Worm (Caenorhabditis elegans): Measurements from ENCODE around the gene vps-16.
A peak's percentile ranks its signal among the peaks of the same experiment; 100 is the strongest.

Gene vps-16

DNA sequence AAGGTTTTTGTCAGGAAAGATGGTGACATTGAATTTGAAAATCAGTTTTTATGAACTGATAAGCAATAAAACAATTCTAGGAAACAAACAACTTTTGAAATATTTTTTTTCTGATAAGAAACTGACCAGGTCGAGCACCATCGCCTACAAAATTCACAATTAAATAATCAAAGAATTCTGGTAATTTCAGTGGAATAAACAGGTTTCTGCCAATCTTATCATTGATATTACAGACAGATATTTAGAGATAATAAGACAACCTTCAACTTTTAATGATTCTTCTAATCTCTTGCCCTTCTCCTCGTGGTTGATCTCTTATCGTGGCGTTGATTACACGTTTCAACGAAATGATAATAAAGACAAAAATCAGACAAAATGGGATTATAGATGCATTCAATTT, 36.7 kb upstream of the vps-16 start (continued):
- TF ChIP-seq hmg-11 (tag; optimal IDR thresholded peaks at IDR 0.05): no peak
- TF ChIP-seq nhr-77 (tag; optimal IDR thresholded peaks at IDR 0.05): no peak
- TF ChIP-seq ceh-82 (tag; optimal IDR thresholded peaks at IDR 0.05): no peak
- no peak for TF ChIP-seq unc-62 (GFP tag; optimal IDR thresholded peaks at IDR 0.05)
- TF ChIP-seq jun-1 (tag; optimal IDR thresholded peaks at IDR 0.05): peak; percentile 20
- TF ChIP-seq ztf-4 (tag; optimal IDR thresholded peaks at IDR 0.05): no peak
- TF ChIP-seq aly-2 (tag; optimal IDR thresholded peaks at IDR 0.05): no peak
- no peak for TF ChIP-seq fkh-10 (GFP tag; optimal IDR thresholded peaks at IDR 0.05)
- TF ChIP-seq mml-1 (tag; optimal IDR thresholded peaks at IDR 0.05): no peak
- no peak for TF ChIP-seq nhr-67 (tag; optimal IDR thresholded peaks at IDR 0.05)

DNA sequence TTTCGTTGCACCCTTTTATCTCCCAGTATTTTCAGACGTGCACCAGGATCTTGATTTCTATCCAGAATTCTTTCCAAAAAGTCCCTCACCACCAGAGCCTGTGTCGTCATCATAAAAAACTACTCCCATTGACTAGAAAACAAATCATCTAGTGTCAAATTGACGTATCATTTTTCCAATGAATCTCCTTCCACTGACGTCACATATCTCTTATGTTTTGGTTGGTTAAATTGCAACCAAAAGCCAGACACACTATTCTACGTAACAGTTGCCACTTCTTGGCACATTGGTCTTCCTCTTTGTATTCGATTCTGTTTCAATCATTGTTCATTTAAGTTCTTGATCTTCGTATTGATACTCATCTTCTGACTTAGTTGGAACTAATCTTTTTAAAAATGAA, 34.9 kb upstream of the vps-16 start:
- no peak for TF ChIP-seq nhr-12 (tag; optimal IDR thresholded peaks at IDR 0.05)
- peak; percentile 31 for TF ChIP-seq nhr-11 (tag; optimal IDR thresholded peaks at IDR 0.05)
- peak; percentile 22 for TF ChIP-seq nfya-1 (tag; optimal IDR thresholded peaks at IDR 0.05; ENCODE audit: insufficient read depth)

DNA sequence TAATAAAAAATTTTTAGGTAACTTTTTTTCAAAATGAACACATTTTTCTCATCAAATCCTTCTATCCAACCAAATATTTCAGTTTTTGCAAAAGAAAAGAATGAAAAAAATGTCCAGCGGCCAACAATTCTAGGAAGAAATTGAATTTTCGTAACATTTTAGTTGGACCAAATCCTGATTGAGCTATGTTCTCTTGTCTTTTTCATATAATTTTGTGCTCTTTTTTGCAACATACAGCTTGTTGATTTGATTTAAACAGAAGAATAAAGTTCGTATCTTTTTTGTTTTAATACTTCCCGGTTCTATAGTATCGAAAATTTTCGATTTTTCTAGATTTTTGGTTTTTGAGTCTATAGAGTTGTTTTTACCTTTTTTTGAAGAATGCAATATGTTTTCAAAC, 33.6 kb upstream of the vps-16 start:
- TF ChIP-seq lin-15B (tag; optimal IDR thresholded peaks at IDR 0.05): no peak
- TF ChIP-seq nhr-237 (tag; optimal IDR thresholded peaks at IDR 0.05): no peak
- TF ChIP-seq fkh-10 (GFP tag; optimal IDR thresholded peaks at IDR 0.05): peak; percentile 59
- TF ChIP-seq unc-62 (GFP tag; optimal IDR thresholded peaks at IDR 0.05): no peak
- no peak for TF ChIP-seq nhr-25 (tag; optimal IDR thresholded peaks at IDR 0.05)

DNA sequence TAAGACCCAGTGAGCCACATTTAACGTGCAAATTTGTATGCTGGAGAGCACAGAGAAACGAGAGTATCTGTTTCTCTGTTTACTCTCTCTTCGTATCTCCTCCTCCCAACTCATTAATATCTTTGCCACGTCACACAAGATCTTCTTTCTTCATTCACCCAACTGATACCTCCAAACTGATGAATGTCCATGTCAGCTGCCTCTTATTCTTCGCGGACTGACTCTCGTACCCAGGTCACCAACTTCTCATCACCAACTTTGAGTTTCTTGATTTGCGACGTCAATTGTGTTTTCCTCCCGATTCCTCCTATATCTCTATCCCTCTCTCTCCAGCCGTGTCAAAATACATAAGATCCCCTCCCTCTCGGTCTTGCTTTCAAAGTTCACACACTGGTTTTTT, 30.7 kb upstream of the vps-16 start:
- TF ChIP-seq R02D3.7 (tag; optimal IDR thresholded peaks at IDR 0.05) (no peak), lin-39 (tag; optimal IDR thresholded peaks at IDR 0.05) (peak; percentile 56), nhr-11 (tag; optimal IDR thresholded peaks at IDR 0.05) (peak; percentile 65), nfya-1 (tag; optimal IDR thresholded peaks at IDR 0.05; ENCODE audit: insufficient read depth) (peak; percentile 23)

DNA sequence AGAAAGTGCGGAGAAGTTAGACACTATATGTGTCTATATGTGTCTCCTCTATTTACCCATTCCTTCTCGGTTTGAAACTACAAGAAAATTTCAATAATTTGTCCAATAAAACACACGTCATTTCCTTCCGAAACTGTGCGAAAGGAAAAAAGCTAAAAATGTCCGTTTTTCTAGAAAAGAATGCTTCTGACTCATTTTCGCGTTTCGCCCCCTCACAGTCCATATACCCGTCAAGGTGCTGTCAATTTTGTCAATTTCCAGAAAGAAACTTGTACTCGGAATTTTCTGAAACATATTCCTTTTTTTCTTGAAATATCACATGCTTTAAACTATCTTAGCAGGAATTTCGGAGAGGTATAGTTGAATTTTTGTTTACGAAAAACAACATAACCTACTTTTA, 30.2 kb upstream of the vps-16 start:
- TF ChIP-seq ama-1 (optimal IDR thresholded peaks at IDR 0.05) (no peak), nhr-25 (tag; optimal IDR thresholded peaks at IDR 0.05) (no peak), nhr-28 (tag; optimal IDR thresholded peaks at IDR 0.05) (no peak), tbx-2 (tag; optimal IDR thresholded peaks at IDR 0.05) (no peak), daf-12 (tag; optimal IDR thresholded peaks at IDR 0.05) (no peak), nfya-1 (tag; optimal IDR thresholded peaks at IDR 0.05; ENCODE audit: insufficient read depth) (no peak), unc-39 (tag; optimal IDR thresholded peaks at IDR 0.05) (no peak), nhr-11 (tag; optimal IDR thresholded peaks at IDR 0.05) (no peak), egl-5 (tag; optimal IDR thresholded peaks at IDR 0.05) (no peak)

DNA sequence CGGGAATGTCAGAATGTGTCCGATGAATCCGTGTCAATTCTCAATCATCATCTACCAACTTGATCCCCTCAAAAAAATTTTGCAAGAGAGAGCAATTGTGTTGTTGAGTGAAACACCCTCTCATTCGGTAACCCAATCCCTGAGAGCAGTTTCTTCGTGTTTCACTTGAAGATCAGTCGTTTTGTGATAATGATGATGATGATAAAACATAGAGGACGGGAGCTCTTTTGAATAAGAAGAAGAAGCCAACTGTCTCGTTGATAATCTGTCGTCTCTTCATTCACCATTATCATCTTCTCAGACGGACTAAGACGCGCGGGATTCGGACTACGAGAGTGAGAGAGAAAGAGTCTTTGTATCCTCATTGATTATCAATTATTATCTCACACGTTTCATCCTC, 27.9 kb upstream of the vps-16 start:
- TF ChIP-seq eor-1 (tag; optimal IDR thresholded peaks at IDR 0.05): no peak
- TF ChIP-seq nhr-28 (tag; optimal IDR thresholded peaks at IDR 0.05): no peak
- TF ChIP-seq ztf-4 (tag; optimal IDR thresholded peaks at IDR 0.05): no peak
- no peak for TF ChIP-seq tbx-2 (tag; optimal IDR thresholded peaks at IDR 0.05)
- TF ChIP-seq skn-1 (tag; optimal IDR thresholded peaks at IDR 0.05): no peak
- TF ChIP-seq egl-27 (tag; optimal IDR thresholded peaks at IDR 0.05): no peak
- TF ChIP-seq jun-1 (tag; optimal IDR thresholded peaks at IDR 0.05): no peak
- TF ChIP-seq aly-2 (tag; optimal IDR thresholded peaks at IDR 0.05): no peak
- no peak for TF ChIP-seq daf-12 (tag; optimal IDR thresholded peaks at IDR 0.05)
- no peak for TF ChIP-seq nhr-12 (tag; optimal IDR thresholded peaks at IDR 0.05)
- TF ChIP-seq ceh-16 (tag; optimal IDR thresholded peaks at IDR 0.05): no peak
- peak; percentile 31 for TF ChIP-seq lin-39 (tag; optimal IDR thresholded peaks at IDR 0.05)
- no peak for TF ChIP-seq nhr-43 (tag; optimal IDR thresholded peaks at IDR 0.05; ENCODE audit: poor library complexity, severe bottlenecking)
- TF ChIP-seq nhr-11 (tag; optimal IDR thresholded peaks at IDR 0.05): peak; percentile 78
- no peak for TF ChIP-seq ceh-28 (tag; optimal IDR thresholded peaks at IDR 0.05)
- TF ChIP-seq nfya-1 (tag; optimal IDR thresholded peaks at IDR 0.05; ENCODE audit: insufficient read depth): peak; percentile 37

DNA sequence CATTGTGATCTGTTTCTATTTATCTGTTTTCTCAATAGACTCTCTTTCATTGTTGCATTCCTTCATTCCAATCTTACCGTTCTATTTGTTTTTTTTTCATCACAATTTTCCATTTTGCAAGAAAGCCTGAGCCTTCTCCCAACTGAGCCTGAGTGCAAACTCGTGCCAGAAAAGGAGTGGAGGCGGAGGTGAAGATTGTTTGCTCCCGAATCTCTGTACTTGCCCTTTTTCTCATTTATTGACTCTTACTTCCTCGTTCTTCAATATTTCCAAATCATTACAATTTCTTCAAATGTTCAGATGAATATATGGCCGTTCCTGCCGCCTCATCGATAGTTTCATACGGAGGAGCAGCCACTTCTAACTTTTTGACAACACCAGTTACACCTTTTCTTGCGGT, 26.2 kb upstream of the vps-16 start, which contains the start of gene let-756:
let-756 (plus strand) TSS at position 301 of the 400 bp plus-strand sequence.
- TF ChIP-seq nhr-25 (tag; optimal IDR thresholded peaks at IDR 0.05): no peak
- TF ChIP-seq nhr-23 (tag; optimal IDR thresholded peaks at IDR 0.05): no peak
- no peak for TF ChIP-seq skn-1 (tag; optimal IDR thresholded peaks at IDR 0.05)
- no peak for TF ChIP-seq fkh-2 (tag; optimal IDR thresholded peaks at IDR 0.05)
- TF ChIP-seq nhr-77 (tag; optimal IDR thresholded peaks at IDR 0.05): no peak
- TF ChIP-seq lin-15B (tag; optimal IDR thresholded peaks at IDR 0.05): no peak
